Worm (Caenorhabditis elegans): Measurements from ENCODE around the gene F11D11.3.

DNA sequence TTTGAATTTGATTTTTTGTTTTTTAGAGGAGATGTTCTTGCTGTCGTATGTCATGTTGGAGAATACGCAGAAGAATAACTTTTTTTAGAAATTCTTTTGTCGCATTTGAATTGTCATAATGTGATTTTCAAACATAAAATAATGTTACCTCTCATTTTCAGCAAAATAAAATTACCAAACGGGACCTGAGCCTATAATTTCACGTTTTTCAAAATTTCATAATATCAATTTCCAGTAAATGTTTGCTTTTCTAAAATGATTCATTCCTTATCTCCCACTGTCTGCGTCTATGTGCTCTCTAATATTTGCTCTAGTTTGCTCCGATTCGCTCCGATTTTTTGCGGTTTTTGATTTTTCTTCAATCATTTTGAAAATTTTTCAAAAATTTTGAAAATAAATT is 30.6 kb upstream of the F11D11.3 start, which contains the start of gene nhr-231:
- TF ChIP-seq sma-9 (GFP tag; optimal IDR thresholded peaks at IDR 0.05) (no peak), sma-9 (tag; optimal IDR thresholded peaks at IDR 0.05) (no peak), ceh-82 (tag; optimal IDR thresholded peaks at IDR 0.05) (no peak), ztf-11 (tag; optimal IDR thresholded peaks at IDR 0.05) (no peak), lin-13 (GFP tag; optimal IDR thresholded peaks at IDR 0.05) (no peak), skn-1 (tag; optimal IDR thresholded peaks at IDR 0.05) (no peak), blmp-1 (tag; optimal IDR thresholded peaks at IDR 0.05; ENCODE audit: insufficient read depth) (no peak), aly-2 (tag; optimal IDR thresholded peaks at IDR 0.05) (no peak), peb-1 (tag; optimal IDR thresholded peaks at IDR 0.05) (no peak), dmd-4 (tag; optimal IDR thresholded peaks at IDR 0.05) (no peak), nhr-11 (tag; optimal IDR thresholded peaks at IDR 0.05) (no peak), mdl-1 (tag; optimal IDR thresholded peaks at IDR 0.05) (no peak), ceh-16 (tag; optimal IDR thresholded peaks at IDR 0.05) (no peak), snpc-4 (tag; optimal IDR thresholded peaks at IDR 0.05) (no peak), nhr-12 (tag; optimal IDR thresholded peaks at IDR 0.05) (no peak)
